Worm (Caenorhabditis elegans) whole organism, mixed stage, embryonic: ENCODE results near the gene lpin-1.

Experiments
- M03D4.4 ChIP-seq: sonication (generic microtip); optimal IDR thresholded peaks from 2 replicates; lab custom pipeline; 2017; ENCODE audit warnings: mild to moderate bottlenecking, missing genetic modification characterization, missing compliant biosample characterization
- bed-3 ChIP-seq: fragments of 200-800 bp; sonication (Bioruptor generic); optimal IDR thresholded peaks from 3 replicates; lab custom pipeline; 2018; ENCODE audit warnings: mild to moderate bottlenecking, missing genetic modification characterization, moderate library complexity, missing compliant biosample characterization
- ceh-43 ChIP-seq: fragments of 200-800 bp; sonication (Bioruptor generic); optimal IDR thresholded peaks from 2 replicates; lab custom pipeline; 2018; ENCODE audit warnings: mild to moderate bottlenecking, missing genetic modification characterization, moderate library complexity, missing compliant biosample characterization
- ceh-83 ChIP-seq: fragments of 200-800 bp; sonication (Bioruptor generic); optimal IDR thresholded peaks from 2 replicates; lab custom pipeline; 2018; ENCODE audit warnings: mild to moderate bottlenecking, missing genetic modification characterization, missing compliant biosample characterization
- ces-1 ChIP-seq: fragments of 150-350 bp; optimal IDR thresholded peaks from 2 replicates; lab custom pipeline; 2014; ENCODE audit warnings: missing biosample characterization, missing genetic modification reagents, missing genetic modification characterization
- cnd-1 ChIP-seq: fragments of 200-800 bp; sonication (Bioruptor generic); optimal IDR thresholded peaks from 2 replicates; lab custom pipeline; 2018; ENCODE audit warnings: mild to moderate bottlenecking, missing genetic modification characterization, missing compliant biosample characterization
- drap-1 ChIP-seq: fragments of 200-800 bp; sonication (Bioruptor generic); optimal IDR thresholded peaks from 3 replicates; lab custom pipeline; 2018; ENCODE audit warnings: mild to moderate bottlenecking, missing genetic modification characterization, missing compliant biosample characterization
- elt-1 ChIP-seq: sonication (generic microtip); optimal IDR thresholded peaks from 2 replicates; lab custom pipeline; 2017; ENCODE audit warnings: missing genetic modification characterization, mild to moderate bottlenecking, missing compliant biosample characterization, antibody characterized with exemption, moderate library complexity, borderline replicate concordance; ENCODE audit not compliant: insufficient read depth
- elt-3 ChIP-seq: fragments of 150-350 bp; optimal IDR thresholded peaks from 2 replicates; lab custom pipeline; 2014; ENCODE audit warnings: missing biosample characterization, missing genetic modification characterization
- flh-1 ChIP-seq: fragments of 200-800 bp; sonication (Bioruptor generic); optimal IDR thresholded peaks from 2 replicates; lab custom pipeline; 2018; ENCODE audit warnings: mild to moderate bottlenecking, missing genetic modification characterization, moderate library complexity, missing compliant biosample characterization
- ham-2 ChIP-seq: fragments of 200-800 bp; sonication (Bioruptor generic); optimal IDR thresholded peaks from 2 replicates; lab custom pipeline; 2018; ENCODE audit warnings: mild to moderate bottlenecking, missing genetic modification characterization, missing compliant biosample characterization
- lin-13 ChIP-seq: fragments of 150-350 bp; optimal IDR thresholded peaks from 2 replicates; lab custom pipeline; 2014; ENCODE audit warnings: missing biosample characterization, missing genetic modification characterization
- lin-32 ChIP-seq: fragments of 200-800 bp; sonication (Bioruptor generic); optimal IDR thresholded peaks from 2 replicates; lab custom pipeline; 2018; ENCODE audit warnings: mild to moderate bottlenecking, missing genetic modification characterization, missing compliant biosample characterization
- lsy-2 ChIP-seq: fragments of 150-350 bp; optimal IDR thresholded peaks from 2 replicates; lab custom pipeline; 2014; ENCODE audit warnings: missing biosample characterization, missing genetic modification characterization
- mab-5 ChIP-seq: fragments of 150-350 bp; optimal IDR thresholded peaks from 2 replicates; lab custom pipeline; 2014; ENCODE audit warnings: missing biosample characterization, missing genetic modification characterization
- mep-1 ChIP-seq: fragments of 150-350 bp; optimal IDR thresholded peaks from 2 replicates; lab custom pipeline; 2017; ENCODE audit warnings: missing biosample characterization, missing genetic modification reagents, missing genetic modification characterization, inconsistent platforms
- nhr-12 ChIP-seq: fragments of 150-350 bp; optimal IDR thresholded peaks from 2 replicates; lab custom pipeline; 2014; ENCODE audit warnings: missing biosample characterization, missing genetic modification characterization
- nhr-2 ChIP-seq: fragments of 150-350 bp; optimal IDR thresholded peaks from 2 replicates; lab custom pipeline; 2014; ENCODE audit warnings: missing biosample characterization, missing genetic modification characterization
- nhr-237 ChIP-seq: fragments of 150-350 bp; optimal IDR thresholded peaks from 2 replicates; lab custom pipeline; 2014; ENCODE audit warnings: missing biosample characterization, missing genetic modification characterization
- nhr-28 ChIP-seq: fragments of 150-350 bp; optimal IDR thresholded peaks from 2 replicates; lab custom pipeline; 2014; ENCODE audit warnings: missing biosample characterization, missing genetic modification characterization
- nhr-76 ChIP-seq: sonication (generic microtip); optimal IDR thresholded peaks from 2 replicates; lab custom pipeline; 2017; ENCODE audit warnings: missing biosample characterization, missing genetic modification characterization
- pha-4 ChIP-seq: fragments of 150-350 bp; optimal IDR thresholded peaks from 2 replicates; lab custom pipeline; 2018; ENCODE audit warnings: missing biosample characterization, missing genetic modification reagents, missing genetic modification characterization
- sem-2 ChIP-seq: fragments of 200-800 bp; sonication (Bioruptor generic); optimal IDR thresholded peaks from 2 replicates; lab custom pipeline; 2018; ENCODE audit warnings: mild to moderate bottlenecking, missing genetic modification characterization, missing compliant biosample characterization
- snpc-4 ChIP-seq: fragments of 150-350 bp; optimal IDR thresholded peaks from 2 replicates; lab custom pipeline; 2014; ENCODE audit warnings: missing biosample characterization, missing genetic modification characterization
- sptf-1 ChIP-seq: sonication (generic microtip); optimal IDR thresholded peaks from 2 replicates; lab custom pipeline; 2017; ENCODE audit warnings: mild to moderate bottlenecking, missing genetic modification characterization, moderate library complexity, missing compliant biosample characterization
- tbx-8 ChIP-seq: fragments of 200-800 bp; sonication (Bioruptor generic); optimal IDR thresholded peaks from 2 replicates; lab custom pipeline; 2018; ENCODE audit warnings: mild to moderate bottlenecking, missing genetic modification characterization, moderate library complexity, missing compliant biosample characterization
- unc-120 ChIP-seq: sonication (generic microtip); optimal IDR thresholded peaks from 2 replicates; lab custom pipeline; 2017; ENCODE audit warnings: missing genetic modification characterization, missing compliant biosample characterization; ENCODE audit not compliant: poor library complexity, severe bottlenecking
- unc-39 ChIP-seq: fragments of 150-350 bp; optimal IDR thresholded peaks from 2 replicates; lab custom pipeline; 2014; ENCODE audit warnings: missing biosample characterization, missing genetic modification characterization
- unc-62 ChIP-seq: fragments of 150-350 bp; optimal IDR thresholded peaks from 2 replicates; lab custom pipeline; 2014; ENCODE audit warnings: missing biosample characterization, missing genetic modification reagents, missing genetic modification characterization
- zip-8 ChIP-seq: fragments of 150-350 bp; optimal IDR thresholded peaks from 2 replicates; lab custom pipeline; 2014; ENCODE audit warnings: missing biosample characterization, missing genetic modification characterization
- ztf-11 ChIP-seq: fragments of 150-350 bp; optimal IDR thresholded peaks from 2 replicates; lab custom pipeline; 2014; ENCODE audit warnings: missing biosample characterization, missing genetic modification characterization

lpin-1 gene

DNA sequence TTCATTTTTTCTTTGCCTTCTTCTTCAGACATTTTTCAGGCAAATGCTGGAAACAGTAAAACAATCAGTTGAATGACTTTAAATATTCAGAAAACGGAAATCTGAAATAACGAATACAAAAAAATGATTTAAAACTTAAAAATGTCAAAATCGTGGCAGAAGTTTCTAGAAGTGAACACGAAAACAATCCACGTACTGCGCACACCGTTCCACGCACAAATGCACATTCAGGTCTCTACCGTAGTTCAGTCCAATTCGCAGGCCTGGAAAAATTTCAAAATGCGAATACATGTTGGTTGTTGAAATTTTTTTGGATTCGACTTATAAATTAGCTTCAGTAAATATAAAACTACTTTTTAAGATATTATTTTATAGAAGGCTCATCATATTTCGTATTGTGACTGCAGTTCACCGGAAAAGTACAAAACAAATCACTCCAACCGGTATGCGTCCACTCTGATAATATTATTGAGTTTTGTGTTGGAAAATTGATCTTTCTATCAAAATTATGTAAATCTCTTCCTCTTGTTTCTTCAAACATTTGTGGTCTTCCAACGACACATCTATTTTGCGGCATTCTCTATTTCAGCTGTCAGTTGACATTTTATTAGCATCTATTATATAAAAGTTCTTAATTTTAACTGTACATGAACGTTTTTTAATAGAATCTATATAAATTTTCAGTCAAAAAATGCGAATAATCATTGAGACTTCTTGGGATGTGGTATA lies 18.1 kb upstream of the lpin-1 start, which contains the start of the genes mip-2 and F58G11.4:
Gene mip-2 (minus strand): TSS at position 48 of the 729 bp plus-strand sequence.
Gene F58G11.4 (plus strand): TSS at position 679 of the 729 bp plus-strand sequence.
- TF ChIP-seq cnd-1, result no peak
- no peak for TF ChIP-seq ztf-11
- TF ChIP-seq nhr-76, result no peak
- no peak for TF ChIP-seq snpc-4
- TF ChIP-seq unc-62, result no peak
- no peak for TF ChIP-seq ceh-43 (GFP tag; lab: Kevin White, UChicago)
- TF ChIP-seq nhr-12 (tag; lab: Kevin White, UChicago), result no peak
- TF ChIP-seq M03D4.4 (tag; lab: Kevin White, UChicago), result no peak
- TF ChIP-seq ces-1 (GFP tag; lab: Kevin White, UChicago), result no peak
- TF ChIP-seq sem-2 (GFP tag; lab: Kevin White, UChicago), result no peak
- no peak for TF ChIP-seq lsy-2 (tag; lab: Kevin White, UChicago)
- TF ChIP-seq mep-1 (tag; lab: Kevin White, UChicago), result no peak
- TF ChIP-seq lin-32 (GFP tag; lab: Kevin White, UChicago), result no peak
- no peak for TF ChIP-seq pha-4 (tag; lab: Kevin White, UChicago)
- no peak for TF ChIP-seq drap-1 (GFP tag; lab: Kevin White, UChicago)
- no peak for TF ChIP-seq elt-1
- no peak for TF ChIP-seq bed-3 (GFP tag; lab: Kevin White, UChicago)

DNA sequence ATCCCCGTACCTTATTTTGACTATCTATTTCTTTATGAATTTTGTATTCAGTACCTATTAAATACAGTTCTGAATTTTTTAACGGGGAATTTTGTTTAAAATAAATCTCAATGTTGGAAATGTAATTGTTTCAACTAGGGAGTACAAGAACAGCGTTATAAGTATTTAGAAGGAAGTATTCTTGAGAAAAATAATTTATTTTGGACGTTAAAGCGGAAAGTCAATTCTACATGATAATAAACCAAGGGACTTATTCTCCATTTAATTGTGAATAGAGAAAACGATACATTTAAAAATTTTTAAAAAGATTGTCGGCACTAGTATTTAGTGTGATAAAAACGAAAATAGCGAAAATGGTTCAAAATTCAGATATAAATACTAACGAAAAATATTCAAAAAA lies 15.2 kb upstream of the lpin-1 start:
- TF ChIP-seq unc-62, result no peak
- TF ChIP-seq zip-8 (tag; lab: Kevin White, UChicago), result no peak
- TF ChIP-seq tbx-8 (GFP tag; lab: Kevin White, UChicago), result no peak
- TF ChIP-seq flh-1 (GFP tag; lab: Kevin White, UChicago), result no peak
- no peak for TF ChIP-seq M03D4.4 (tag; lab: Kevin White, UChicago)
- no peak for TF ChIP-seq mab-5
- TF ChIP-seq cnd-1, result no peak
- no peak for TF ChIP-seq ces-1 (GFP tag; lab: Kevin White, UChicago)
- TF ChIP-seq ztf-11, result no peak
- TF ChIP-seq ceh-83 (GFP tag; lab: Kevin White, UChicago), result no peak
- TF ChIP-seq lin-13 (tag; lab: Kevin White, UChicago), result no peak
- TF ChIP-seq nhr-2 (tag; lab: Kevin White, UChicago), result no peak
- no peak for TF ChIP-seq elt-3 (tag; lab: Kevin White, UChicago)
- no peak for TF ChIP-seq lsy-2 (tag; lab: Kevin White, UChicago)
- TF ChIP-seq nhr-237 (tag; lab: Kevin White, UChicago), result no peak
- TF ChIP-seq elt-1, result no peak
- TF ChIP-seq sptf-1 (tag; lab: Kevin White, UChicago), result no peak
- no peak for TF ChIP-seq mep-1 (tag; lab: Kevin White, UChicago)

DNA sequence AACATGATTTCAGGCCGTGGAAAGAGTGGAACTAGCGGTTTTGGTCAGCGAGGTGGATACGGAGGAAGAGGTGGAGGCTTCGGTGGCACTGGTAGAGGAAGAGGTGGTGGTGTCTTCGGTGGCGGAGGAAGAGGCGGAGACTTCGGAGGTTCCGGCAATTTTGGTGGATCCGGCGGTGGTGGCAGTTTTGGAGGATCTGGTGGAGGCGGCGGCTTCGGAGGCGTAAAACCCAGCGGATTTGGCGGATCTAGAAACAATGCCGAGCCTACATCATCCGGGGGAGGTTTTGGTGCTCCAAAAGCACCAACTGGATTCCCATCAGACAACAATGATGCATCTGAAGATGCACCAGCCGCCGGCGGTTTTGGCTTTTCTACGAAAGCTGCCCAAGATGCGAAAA lies 14.4 kb upstream of the lpin-1 start:
- peak; percentile 13 for TF ChIP-seq sptf-1 (tag; lab: Kevin White, UChicago)
- no peak for TF ChIP-seq nhr-2 (tag; lab: Kevin White, UChicago)
- TF ChIP-seq, all 35 proteins: peak for 1

DNA sequence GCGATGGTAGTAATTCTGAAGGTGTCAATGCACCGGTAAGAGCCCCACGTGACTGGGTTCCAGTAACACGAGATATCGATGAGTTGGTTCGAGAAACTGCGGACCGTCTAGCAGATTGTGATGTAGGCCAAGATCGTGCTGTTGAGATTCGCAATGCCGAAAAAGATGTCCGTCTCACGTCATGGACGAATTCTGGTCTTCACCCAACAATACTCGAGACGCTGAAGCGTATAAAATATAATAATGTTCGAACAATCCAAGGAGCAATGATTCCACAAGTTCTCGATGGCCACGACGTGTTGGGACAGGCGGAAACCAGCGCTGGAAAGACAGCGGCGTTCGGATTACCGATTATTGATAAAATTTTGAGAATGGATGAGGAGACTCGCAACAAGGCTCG lies 12.5 kb upstream of the lpin-1 start:
- TF ChIP-seq zip-8 (tag; lab: Kevin White, UChicago), result no peak
- no peak for TF ChIP-seq ham-2
- TF ChIP-seq drap-1 (GFP tag; lab: Kevin White, UChicago), result no peak
- TF ChIP-seq nhr-28 (tag; lab: Kevin White, UChicago), result no peak
- no peak for TF ChIP-seq ces-1 (GFP tag; lab: Kevin White, UChicago)
- no peak for TF ChIP-seq sem-2 (GFP tag; lab: Kevin White, UChicago)
- no peak for TF ChIP-seq unc-39
- TF ChIP-seq snpc-4, result no peak
- no peak for TF ChIP-seq elt-1
- TF ChIP-seq lsy-2 (tag; lab: Kevin White, UChicago), result no peak
- no peak for TF ChIP-seq unc-120 (tag; lab: Kevin White, UChicago)
- TF ChIP-seq lin-13 (tag; lab: Kevin White, UChicago), result no peak
- no peak for TF ChIP-seq mab-5
- no peak for TF ChIP-seq M03D4.4 (tag; lab: Kevin White, UChicago)
- TF ChIP-seq, all 35 proteins: peak for 0
